Worm (Caenorhabditis elegans) whole organism, L4/young adult: ENCODE measurements around the gene F13B12.4.

Experiments
- W03F9.2 ChIP-seq: fragments of 150-350 bp; optimal IDR thresholded peaks from 2 replicates; lab custom pipeline; 2014; ENCODE audit warnings: missing biosample characterization, missing genetic modification characterization
- dao-5 ChIP-seq: sonication (generic microtip); optimal IDR thresholded peaks from 2 replicates; lab custom pipeline; 2016; ENCODE audit warnings: missing genotype, missing genetic modification characterization, moderate library complexity, missing compliant biosample characterization
- him-1 ChIP-seq: sonication (generic microtip); optimal IDR thresholded peaks from 2 replicates; lab custom pipeline; 2016; ENCODE audit warnings: missing genotype, missing genetic modification reagents, missing genetic modification characterization, missing compliant biosample characterization

DNA sequence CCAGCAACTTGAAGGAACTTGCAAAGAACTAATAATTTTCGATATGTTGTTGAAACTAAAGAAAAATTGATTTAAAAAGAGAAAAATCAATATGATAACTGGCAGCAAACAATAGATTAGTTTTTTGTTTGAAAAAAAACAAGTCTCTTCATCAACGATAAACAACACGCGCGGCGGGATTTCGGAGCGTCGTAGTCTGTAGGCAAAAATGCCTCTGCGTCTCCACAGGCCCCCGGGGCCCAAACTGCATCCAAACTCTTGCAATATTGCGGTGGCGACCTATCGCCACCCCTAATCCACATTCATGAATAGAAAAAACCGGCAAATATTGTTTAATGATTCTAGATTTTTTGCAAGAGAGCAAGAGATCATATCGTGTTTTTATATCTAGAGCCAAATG is 24.6 kb downstream of the F13B12.4 start:
- TF ChIP-seq him-1 (no peak), W03F9.2 (tag; lab: Kevin White, UChicago) (no peak), dao-5 (tag; lab: Kevin White, UChicago) (no peak)
